Worm (Caenorhabditis elegans) whole organism, midembryonic: Measurements from ENCODE around the gene str-230.

Experiments
- T22C8.4 ChIP-seq: fragments of 200-800 bp; sonication (Bioruptor generic); IDR thresholded peaks from 2 replicates; pipeline ENCODE4 v1.3.6; 2022; ENCODE audit warnings: missing genetic modification characterization, missing compliant biosample characterization
- cog-1 ChIP-seq: sonication (generic microtip); optimal IDR thresholded peaks from 2 replicates; lab custom pipeline; 2016; ENCODE audit warnings: missing genetic modification characterization, missing compliant biosample characterization
- flt-1 ChIP-seq: fragments of 200-800 bp; sonication (Bioruptor generic); IDR thresholded peaks from 2 replicates; pipeline ENCODE4 v1.3.6; 2022; ENCODE audit warnings: missing genetic modification characterization, missing compliant biosample characterization
- klf-2 ChIP-seq: fragments of 200-800 bp; sonication (Bioruptor generic); conservative IDR thresholded peaks from 2 replicates; pipeline ENCODE4 v1.3.6; 2022; ENCODE audit warnings: missing genetic modification reagents, missing genetic modification characterization, missing compliant biosample characterization
- tab-1 ChIP-seq: fragments of 200-800 bp; sonication (Bioruptor generic); IDR thresholded peaks from 2 replicates; pipeline ENCODE4 v1.3.6; 2022; ENCODE audit warnings: missing genetic modification characterization, missing compliant biosample characterization
- ztf-23 ChIP-seq: fragments of 200-800 bp; sonication (Bioruptor generic); IDR thresholded peaks from 2 replicates; pipeline ENCODE4 v1.3.6; 2022; ENCODE audit warnings: missing genetic modification reagents, missing genetic modification characterization, missing compliant biosample characterization

ce11 chrV:14223141-14223540, 12.5 kb upstream of the str-230 start:
- TF ChIP-seq cog-1 = no peak
- TF ChIP-seq T22C8.4 = no peak
- no peak for TF ChIP-seq flt-1 (GFP tag; lab: Robert Waterston, UW)
- TF ChIP-seq tab-1 = no peak
- TF ChIP-seq ztf-23 (GFP tag; lab: Robert Waterston, UW) = no peak
- no peak for TF ChIP-seq klf-2 (GFP tag; lab: Robert Waterston, UW)
